Worm (Caenorhabditis elegans) whole organism, mixed stage, embryonic: ENCODE data around the gene C18A11.1.

ENCODE experiments used
- M03D4.4 ChIP-seq: sonication (generic microtip); optimal IDR thresholded peaks from 2 replicates; lab custom pipeline; 2017; ENCODE audit warnings: mild to moderate bottlenecking, missing genetic modification characterization, missing compliant biosample characterization
- ceh-39 ChIP-seq: fragments of 150-350 bp; optimal IDR thresholded peaks from 2 replicates; lab custom pipeline; 2014; ENCODE audit warnings: missing biosample characterization, missing genetic modification characterization
- ceh-43 ChIP-seq: fragments of 200-800 bp; sonication (Bioruptor generic); optimal IDR thresholded peaks from 2 replicates; lab custom pipeline; 2018; ENCODE audit warnings: mild to moderate bottlenecking, missing genetic modification characterization, moderate library complexity, missing compliant biosample characterization
- drap-1 ChIP-seq: fragments of 200-800 bp; sonication (Bioruptor generic); optimal IDR thresholded peaks from 3 replicates; lab custom pipeline; 2018; ENCODE audit warnings: mild to moderate bottlenecking, missing genetic modification characterization, missing compliant biosample characterization
- elt-1 ChIP-seq: sonication (generic microtip); optimal IDR thresholded peaks from 2 replicates; lab custom pipeline; 2017; ENCODE audit warnings: missing genetic modification characterization, mild to moderate bottlenecking, missing compliant biosample characterization, antibody characterized with exemption, moderate library complexity, borderline replicate concordance; ENCODE audit not compliant: insufficient read depth
- elt-3 ChIP-seq: fragments of 150-350 bp; optimal IDR thresholded peaks from 2 replicates; lab custom pipeline; 2014; ENCODE audit warnings: missing biosample characterization, missing genetic modification characterization
- lin-32 ChIP-seq: fragments of 200-800 bp; sonication (Bioruptor generic); optimal IDR thresholded peaks from 2 replicates; lab custom pipeline; 2018; ENCODE audit warnings: mild to moderate bottlenecking, missing genetic modification characterization, missing compliant biosample characterization
- mab-5 ChIP-seq: fragments of 150-350 bp; optimal IDR thresholded peaks from 2 replicates; lab custom pipeline; 2014; ENCODE audit warnings: missing biosample characterization, missing genetic modification characterization
- mep-1 ChIP-seq: fragments of 150-350 bp; optimal IDR thresholded peaks from 2 replicates; lab custom pipeline; 2017; ENCODE audit warnings: missing biosample characterization, missing genetic modification reagents, missing genetic modification characterization, inconsistent platforms
- mls-2 ChIP-seq: sonication (generic microtip); optimal IDR thresholded peaks from 2 replicates; lab custom pipeline; 2016; ENCODE audit warnings: mild to moderate bottlenecking, missing genetic modification characterization, moderate library complexity, missing compliant biosample characterization
- nhr-2 ChIP-seq: fragments of 150-350 bp; optimal IDR thresholded peaks from 2 replicates; lab custom pipeline; 2014; ENCODE audit warnings: missing biosample characterization, missing genetic modification characterization
- nhr-28 ChIP-seq: fragments of 150-350 bp; optimal IDR thresholded peaks from 2 replicates; lab custom pipeline; 2014; ENCODE audit warnings: missing biosample characterization, missing genetic modification characterization
- nhr-76 ChIP-seq: sonication (generic microtip); optimal IDR thresholded peaks from 2 replicates; lab custom pipeline; 2017; ENCODE audit warnings: missing biosample characterization, missing genetic modification characterization
- snpc-4 ChIP-seq: fragments of 150-350 bp; optimal IDR thresholded peaks from 2 replicates; lab custom pipeline; 2014; ENCODE audit warnings: missing biosample characterization, missing genetic modification characterization
- tbx-8 ChIP-seq: fragments of 200-800 bp; sonication (Bioruptor generic); optimal IDR thresholded peaks from 2 replicates; lab custom pipeline; 2018; ENCODE audit warnings: mild to moderate bottlenecking, missing genetic modification characterization, moderate library complexity, missing compliant biosample characterization
- unc-120 ChIP-seq: sonication (generic microtip); optimal IDR thresholded peaks from 2 replicates; lab custom pipeline; 2017; ENCODE audit warnings: missing genetic modification characterization, missing compliant biosample characterization; ENCODE audit not compliant: poor library complexity, severe bottlenecking
- unc-39 ChIP-seq: fragments of 150-350 bp; optimal IDR thresholded peaks from 2 replicates; lab custom pipeline; 2014; ENCODE audit warnings: missing biosample characterization, missing genetic modification characterization
- ztf-11 ChIP-seq: fragments of 150-350 bp; optimal IDR thresholded peaks from 2 replicates; lab custom pipeline; 2014; ENCODE audit warnings: missing biosample characterization, missing genetic modification characterization

The C18A11.1 gene

ce11 chrX:8116157-8116556 is 47.0 kb downstream of the C18A11.1 start, which contains the start of gene hlh-8:
TSS of gene hlh-8 (plus strand) at chrX:8116457.
- TF ChIP-seq M03D4.4: no peak
- TF ChIP-seq elt-3 (tag; lab: Kevin White, UChicago): no peak
- TF ChIP-seq elt-1 (tag; lab: Kevin White, UChicago): no peak
- no peak for TF ChIP-seq mab-5 (tag; lab: Kevin White, UChicago)
- TF ChIP-seq, all 35 proteins: peak for 0

DNA sequence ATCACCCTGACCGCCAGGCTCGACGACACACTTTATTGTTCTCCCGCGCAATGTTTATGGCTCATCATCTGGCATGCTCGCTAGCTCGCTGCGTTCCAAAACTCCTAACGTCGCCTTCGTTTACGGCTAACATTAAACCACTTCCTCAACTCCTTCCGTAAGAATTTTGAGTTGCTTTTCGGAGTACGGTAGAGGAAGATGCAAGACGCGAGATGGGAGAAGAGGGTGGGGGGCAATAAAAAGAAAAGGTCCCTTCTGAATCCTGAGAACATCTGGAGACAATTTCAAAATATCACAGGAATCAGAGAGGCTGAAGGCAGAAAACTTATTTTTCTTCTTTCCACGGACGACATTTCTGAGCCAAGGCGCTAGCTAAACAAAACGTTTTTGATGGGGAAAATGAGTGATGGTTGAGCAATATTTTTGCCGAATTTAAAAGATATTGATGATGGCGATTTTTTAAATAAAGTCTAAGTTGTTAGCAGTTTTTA is 48.7 kb downstream of the C18A11.1 start:
- TF ChIP-seq mep-1 (no peak), ceh-43 (GFP tag; lab: Kevin White, UChicago) (no peak), nhr-28 (tag; lab: Kevin White, UChicago) (no peak), ztf-11 (tag; lab: Kevin White, UChicago) (no peak), mls-2 (tag; lab: Kevin White, UChicago) (no peak), ceh-39 (tag; lab: Kevin White, UChicago) (no peak), unc-120 (tag; lab: Kevin White, UChicago) (no peak), tbx-8 (no peak), nhr-76 (tag; lab: Kevin White, UChicago) (no peak), lin-32 (no peak), snpc-4 (tag; lab: Kevin White, UChicago) (no peak), mab-5 (tag; lab: Kevin White, UChicago) (no peak), unc-39 (tag; lab: Kevin White, UChicago) (no peak), drap-1 (GFP tag; lab: Kevin White, UChicago) (no peak), nhr-2 (tag; lab: Kevin White, UChicago) (no peak)
